Worm (Caenorhabditis elegans): ENCODE results near the gene B0035.18.
A peak's percentile ranks its signal among the peaks of the same experiment; 100 is the strongest.

The B0035.18 gene

ce11 chrIV:11284102-11284531 is 36.0 kb upstream of the B0035.18 start (continued):
- TF ChIP-seq T20F7.1 (GFP tag; optimal IDR thresholded peaks at IDR 0.05) (peak; percentile 12), nhr-6 (tag; optimal IDR thresholded peaks at IDR 0.05) (peak; percentile 83), ZK337.2 (GFP tag; IDR thresholded peaks at IDR 0.05) (no peak), aly-2 (tag; optimal IDR thresholded peaks at IDR 0.05) (no peak), gei-8 (GFP tag; optimal IDR thresholded peaks at IDR 0.05) (no peak), pqm-1 (tag; optimal IDR thresholded peaks at IDR 0.05) (peak; percentile 95), nhr-28 (tag; optimal IDR thresholded peaks at IDR 0.05) (peak; percentile 70), ceh-32 (tag; optimal IDR thresholded peaks at IDR 0.05; ENCODE audit: poor library complexity) (no peak), ceh-62 (tag; optimal IDR thresholded peaks at IDR 0.05) (no peak), saeg-2 (GFP tag; IDR thresholded peaks at IDR 0.05) (0 out of 2 replicates have a peak, but pooled peaks have one; percentile 29), madf-9 (GFP tag; conservative IDR thresholded peaks at IDR 0.05) (no peak), Y105C5A.15 (GFP tag; IDR thresholded peaks at IDR 0.05) (no peak), ztf-11 (tag; optimal IDR thresholded peaks at IDR 0.05) (no peak), snpc-1.2 (GFP tag; IDR thresholded peaks at IDR 0.05) (no peak), spr-3 (GFP tag; optimal IDR thresholded peaks at IDR 0.05) (no peak), Y48G9A.11 (GFP tag; IDR thresholded peaks at IDR 0.05) (no peak), lim-7 (GFP tag; IDR thresholded peaks at IDR 0.05) (no peak), mxl-3 (GFP tag; optimal IDR thresholded peaks at IDR 0.05) (peak; percentile 55), lin-39 (tag; optimal IDR thresholded peaks at IDR 0.05) (no peak), nhr-48 (tag; optimal IDR thresholded peaks at IDR 0.05) (peak; percentile 84), nhr-77 (tag; optimal IDR thresholded peaks at IDR 0.05) (peak; percentile 72), lin-1 (GFP tag; IDR thresholded peaks at IDR 0.05) (peak; percentile 92), nhr-11 (tag; optimal IDR thresholded peaks at IDR 0.05) (no peak), nhr-41 (GFP tag; IDR thresholded peaks at IDR 0.05) (0 out of 2 replicates have a peak, but pooled peaks have one; percentile 23), nhr-10 (tag; optimal IDR thresholded peaks at IDR 0.05) (peak; percentile 39), duxl-1 (tag; optimal IDR thresholded peaks at IDR 0.05; ENCODE audit: poor library complexity) (no peak), nhr-237 (tag; optimal IDR thresholded peaks at IDR 0.05) (no peak), hmg-1.1 (GFP tag; IDR thresholded peaks at IDR 0.05) (no peak), egl-43 (GFP tag; IDR thresholded peaks at IDR 0.05) (no peak), F10B5.3 (tag; optimal IDR thresholded peaks at IDR 0.05) (peak; percentile 28), mep-1 (tag; optimal IDR thresholded peaks at IDR 0.05) (no peak), daf-16 (GFP tag; optimal IDR thresholded peaks at IDR 0.05) (peak in 1 of 2 experiments; percentile 92), daf-16 (tag; optimal IDR thresholded peaks at IDR 0.05) (peak; percentile 91), nhr-111 (GFP tag; optimal IDR thresholded peaks at IDR 0.05) (no peak), php-3 (GFP tag; IDR thresholded peaks at IDR 0.05) (peak; percentile 81), dmd-6 (GFP tag; IDR thresholded peaks at IDR 0.05) (peak; percentile 89), fkh-10 (GFP tag; optimal IDR thresholded peaks at IDR 0.05) (no peak), set-16 (GFP tag; IDR thresholded peaks at IDR 0.05) (no peak), zip-11 (GFP tag; IDR thresholded peaks at IDR 0.05) (no peak), T26A8.4 (GFP tag; IDR thresholded peaks at IDR 0.05) (no peak), lin-13 (GFP tag; optimal IDR thresholded peaks at IDR 0.05) (peak; percentile 14), pha-4 (GFP tag; IDR thresholded peaks at IDR 0.05) (peak; percentile 72), pha-4 (tag; optimal IDR thresholded peaks at IDR 0.05) (peak; percentile 71), tra-1 (GFP tag; IDR thresholded peaks at IDR 0.05) (peak; percentile 85), nhr-76 (tag; optimal IDR thresholded peaks at IDR 0.05) (no peak), unc-62 (GFP tag; optimal IDR thresholded peaks at IDR 0.05 in 1 of 2) (peak in 1 of 2 experiments; percentile 27), unc-62 (tag; optimal IDR thresholded peaks at IDR 0.05) (no peak), unc-39 (tag; optimal IDR thresholded peaks at IDR 0.05) (no peak), hlh-30 (tag; optimal IDR thresholded peaks at IDR 0.05; ENCODE audit: insufficient read depth) (peak; percentile 28), unc-130 (GFP tag; optimal IDR thresholded peaks at IDR 0.05) (no peak), F37D6.2 (tag; optimal IDR thresholded peaks at IDR 0.05) (no peak), nhr-102 (tag; optimal IDR thresholded peaks at IDR 0.05) (no peak), lsy-2 (tag; optimal IDR thresholded peaks at IDR 0.05) (no peak)
